Worm (Caenorhabditis elegans) whole organism, early embryonic: ENCODE measurements around the gene nemt-1.

Source experiments
- F13C5.2 ChIP-seq: sonication (generic microtip); optimal IDR thresholded peaks from 2 replicates; lab custom pipeline; 2017; ENCODE audit warnings: mild to moderate bottlenecking, missing genetic modification characterization, inconsistent platforms, missing compliant biosample characterization
- ama-1 ChIP-seq: fragments of 150-350 bp; optimal IDR thresholded peaks from 2 replicates; lab custom pipeline; 2014
- flt-1 ChIP-seq: fragments of 200-800 bp; sonication (Bioruptor generic); IDR thresholded peaks from 2 replicates; pipeline ENCODE4 v1.3.6; 2022; ENCODE audit warnings: missing genetic modification characterization, missing compliant biosample characterization
- hmbx-1 ChIP-seq: sonication (generic microtip); optimal IDR thresholded peaks from 2 replicates; lab custom pipeline; 2016; ENCODE audit warnings: mild to moderate bottlenecking, missing genetic modification characterization, missing compliant biosample characterization
- tra-4 ChIP-seq: sonication (generic microtip); optimal IDR thresholded peaks from 2 replicates; lab custom pipeline; 2017; ENCODE audit warnings: missing genetic modification characterization, missing compliant biosample characterization

ce11 chrIV:9319080-9319479 is at the start of gene nemt-1, which contains the start of gene F49C12.11:
- TF ChIP-seq ama-1 (lab: Kevin White, UChicago) (no peak), hmbx-1 (tag; lab: Kevin White, UChicago) (no peak), tra-4 (tag; lab: Kevin White, UChicago) (no peak), flt-1 (GFP tag; lab: Robert Waterston, UW) (no peak), F13C5.2 (no peak)
